Fruit fly (Drosophila melanogaster) whole organism, embryonic: Measurements from ENCODE around the gene CG15543.

Source experiments
- CG10366 ChIP-seq: fragments of 200-800 bp; sonication (Bioruptor generic); IDR thresholded peaks from 2 replicates; pipeline ENCODE4 v1.3.6; 2022; ENCODE audit warnings: missing biosample characterization, missing genetic modification characterization
- CG10959 ChIP-seq: fragments of 200-800 bp; sonication (Bioruptor generic); IDR thresholded peaks from 2 replicates; pipeline ENCODE4 v1.3.6; 2022; ENCODE audit warnings: missing biosample characterization, missing genetic modification characterization
- CG11456 ChIP-seq: fragments of 200-800 bp; sonication (Bioruptor generic); IDR thresholded peaks from 3 replicates; pipeline ENCODE4 v1.3.6; 2022; ENCODE audit warnings: missing biosample characterization, missing genetic modification characterization
- CG11723 ChIP-seq: fragments of 200-800 bp; sonication (Bioruptor generic); optimal IDR thresholded peaks from 2 replicates; lab custom pipeline; 2017; ENCODE audit warnings: missing biosample characterization, mild to moderate bottlenecking, missing genetic modification characterization
- CG12155 ChIP-seq: fragments of 200-800 bp; sonication (Bioruptor generic); optimal IDR thresholded peaks from 3 replicates; lab custom pipeline; 2016; ENCODE audit warnings: missing biosample characterization, missing genetic modification characterization
- CG13894 ChIP-seq: fragments of 200-800 bp; sonication (Bioruptor generic); optimal IDR thresholded peaks from 3 replicates; lab custom pipeline; 2018; ENCODE audit warnings: missing biosample characterization, mild to moderate bottlenecking, missing genetic modification characterization, moderate library complexity
- CG15011 ChIP-seq: fragments of 200-800 bp; sonication (Bioruptor generic); optimal IDR thresholded peaks from 3 replicates; lab custom pipeline; 2018; ENCODE audit warnings: missing biosample characterization, mild to moderate bottlenecking, missing genetic modification characterization
- CG2199 ChIP-seq: fragments of 200-800 bp; sonication (Bioruptor generic); IDR thresholded peaks from 3 replicates; pipeline ENCODE4 v1.3.6; 2022; ENCODE audit warnings: missing biosample characterization, missing genetic modification characterization
- CG34376 ChIP-seq: fragments of 200-800 bp; sonication (Bioruptor generic); optimal IDR thresholded peaks from 2 replicates; lab custom pipeline; 2018; ENCODE audit warnings: missing biosample characterization, mild to moderate bottlenecking, missing genetic modification characterization
- CG4617 ChIP-seq: fragments of 200-800 bp; sonication (Bioruptor generic); optimal IDR thresholded peaks from 3 replicates; lab custom pipeline; 2016; ENCODE audit warnings: missing biosample characterization, missing genetic modification characterization, borderline replicate concordance
- CG7839 ChIP-seq: fragments of 200-800 bp; sonication (Bioruptor generic); optimal IDR thresholded peaks from 3 replicates; lab custom pipeline; 2018; ENCODE audit warnings: missing biosample characterization, mild to moderate bottlenecking, missing genetic modification characterization, moderate library complexity
- Camta ChIP-seq: fragments of 200-800 bp; sonication (Bioruptor generic); optimal IDR thresholded peaks from 2 replicates; lab custom pipeline; 2016; ENCODE audit warnings: missing biosample characterization, missing genetic modification characterization
- D19A ChIP-seq: fragments of 200-800 bp; optimal IDR thresholded peaks from 3 replicates; lab custom pipeline; 2019; ENCODE audit warnings: missing biosample characterization, mild to moderate bottlenecking, missing genetic modification characterization, moderate library complexity
- Dll ChIP-seq: fragments of 200-800 bp; sonication (Bioruptor generic); IDR thresholded peaks from 4 replicates; pipeline ENCODE4 v1.3.6; 2022; ENCODE audit warnings: missing biosample characterization, missing genetic modification characterization; ENCODE audit not compliant: partially characterized antibody
- Doc3 ChIP-seq: fragments of 200-800 bp; sonication (Bioruptor generic); IDR thresholded peaks from 3 replicates; pipeline ENCODE4 v1.3.6; 2022; ENCODE audit warnings: missing biosample characterization, missing genetic modification characterization; ENCODE audit not compliant: partially characterized antibody
- Drgx ChIP-seq: fragments of 200-800 bp; sonication (Bioruptor generic); IDR thresholded peaks from 2 replicates; pipeline ENCODE4 v1.3.6; 2022; ENCODE audit warnings: missing biosample characterization, missing genetic modification characterization
- Gsc ChIP-seq: fragments of 200-800 bp; sonication (Bioruptor generic); IDR thresholded peaks from 2 replicates; pipeline ENCODE4 v1.3.6; 2022; ENCODE audit warnings: missing biosample characterization, missing genetic modification characterization
- Med ChIP-seq: fragments of 200-800 bp; sonication (Bioruptor generic); peaks from one replicate; lab custom pipeline; 2016; ENCODE audit warnings: missing biosample characterization, missing genetic modification characterization, mild to moderate bottlenecking, inconsistent platforms, moderate library complexity
- Meics ChIP-seq: fragments of 200-800 bp; sonication (Bioruptor generic); optimal IDR thresholded peaks from 2 replicates; lab custom pipeline; 2017; ENCODE audit warnings: missing biosample characterization, mild to moderate bottlenecking, missing genetic modification characterization
- Usf ChIP-seq: fragments of 200-800 bp; sonication (Bioruptor generic); optimal IDR thresholded peaks from 2 replicates; lab custom pipeline; 2017; ENCODE audit warnings: missing genotype, missing biosample characterization, missing genetic modification characterization
- ac ChIP-seq: fragments of 200-800 bp; sonication (Bioruptor generic); optimal IDR thresholded peaks from 3 replicates; lab custom pipeline; 2017; ENCODE audit warnings: missing biosample characterization, mild to moderate bottlenecking, missing genetic modification characterization
- crol ChIP-seq: fragments of 200-800 bp; sonication (Bioruptor generic); IDR thresholded peaks from 2 replicates; pipeline ENCODE4 v1.3.6; 2022; ENCODE audit warnings: missing biosample characterization, missing genetic modification characterization
- dmrt11E ChIP-seq: fragments of 200-800 bp; sonication (Bioruptor generic); optimal IDR thresholded peaks from 3 replicates; lab custom pipeline; 2018; ENCODE audit warnings: missing biosample characterization, mild to moderate bottlenecking, missing genetic modification characterization, moderate library complexity
- fd64A ChIP-seq: fragments of 200-800 bp; sonication (Bioruptor generic); optimal IDR thresholded peaks from 3 replicates; lab custom pipeline; 2018; ENCODE audit warnings: missing biosample characterization, mild to moderate bottlenecking, missing genetic modification characterization
- fu2 ChIP-seq: fragments of 200-800 bp; sonication (Bioruptor generic); optimal IDR thresholded peaks from 2 replicates; lab custom pipeline; 2016; ENCODE audit warnings: missing biosample characterization, missing genetic modification characterization
- gfzf ChIP-seq: fragments of 200-800 bp; sonication (Bioruptor generic); optimal IDR thresholded peaks from 2 replicates; lab custom pipeline; 2016; ENCODE audit warnings: missing biosample characterization, mild to moderate bottlenecking, missing genetic modification characterization, moderate library complexity
- lbe ChIP-seq: fragments of 200-800 bp; sonication (Bioruptor generic); optimal IDR thresholded peaks from 2 replicates; lab custom pipeline; 2016; ENCODE audit warnings: missing biosample characterization, mild to moderate bottlenecking, missing genetic modification characterization
- nmo ChIP-seq: fragments of 200-800 bp; sonication (Bioruptor generic); optimal IDR thresholded peaks from 2 replicates; lab custom pipeline; 2018; ENCODE audit warnings: missing biosample characterization, mild to moderate bottlenecking, missing genetic modification characterization, moderate library complexity
- pho ChIP-seq: fragments of 200-800 bp; sonication (Bioruptor generic); optimal IDR thresholded peaks from 2 replicates; lab custom pipeline; 2016; ENCODE audit warnings: missing biosample characterization, missing genetic modification characterization
- pita ChIP-seq: fragments of 200-800 bp; sonication (Bioruptor generic); optimal IDR thresholded peaks from 2 replicates; lab custom pipeline; 2017; ENCODE audit warnings: missing biosample characterization, mild to moderate bottlenecking, missing genetic modification characterization
- pros ChIP-seq: fragments of 200-800 bp; sonication (Bioruptor generic); optimal IDR thresholded peaks from 3 replicates; lab custom pipeline; 2019; ENCODE audit warnings: missing biosample characterization, mild to moderate bottlenecking, missing genetic modification characterization, moderate library complexity
- row ChIP-seq: fragments of 200-800 bp; sonication (Bioruptor generic); IDR thresholded peaks from 3 replicates; pipeline ENCODE4 v1.3.6; 2022; ENCODE audit warnings: missing biosample characterization, missing genetic modification characterization
- sd ChIP-seq: fragments of 200-800 bp; sonication (Bioruptor generic); optimal IDR thresholded peaks from 3 replicates; lab custom pipeline; 2018; ENCODE audit warnings: missing biosample characterization, mild to moderate bottlenecking, missing genetic modification characterization, moderate library complexity
- sima ChIP-seq: fragments of 200-800 bp; sonication (Bioruptor generic); optimal IDR thresholded peaks from 2 replicates; lab custom pipeline; 2016; ENCODE audit warnings: missing biosample characterization, missing genetic modification characterization
- sug ChIP-seq: fragments of 200-800 bp; optimal IDR thresholded peaks from 2 replicates; lab custom pipeline; 2019; ENCODE audit warnings: missing biosample characterization, mild to moderate bottlenecking, missing genetic modification characterization, moderate library complexity
- twi ChIP-seq: fragments of 200-800 bp; optimal IDR thresholded peaks from 2 replicates; lab custom pipeline; 2019; ENCODE audit warnings: missing biosample characterization, mild to moderate bottlenecking, missing genetic modification characterization, moderate library complexity
- wor ChIP-seq: fragments of 200-800 bp; sonication (Bioruptor generic); IDR thresholded peaks from 2 replicates; pipeline ENCODE4 v1.3.6; 2022; ENCODE audit warnings: missing biosample characterization, missing genetic modification characterization
- yki ChIP-seq: fragments of >200 bp; optimal IDR thresholded peaks from 3 replicates; lab custom pipeline; 2018
- z ChIP-seq: fragments of 200-800 bp; sonication (Bioruptor generic); IDR thresholded peaks from 3 replicates; pipeline ENCODE4 v1.3.6; 2022; ENCODE audit warnings: missing biosample characterization, missing genetic modification characterization

The CG15543 gene

DNA sequence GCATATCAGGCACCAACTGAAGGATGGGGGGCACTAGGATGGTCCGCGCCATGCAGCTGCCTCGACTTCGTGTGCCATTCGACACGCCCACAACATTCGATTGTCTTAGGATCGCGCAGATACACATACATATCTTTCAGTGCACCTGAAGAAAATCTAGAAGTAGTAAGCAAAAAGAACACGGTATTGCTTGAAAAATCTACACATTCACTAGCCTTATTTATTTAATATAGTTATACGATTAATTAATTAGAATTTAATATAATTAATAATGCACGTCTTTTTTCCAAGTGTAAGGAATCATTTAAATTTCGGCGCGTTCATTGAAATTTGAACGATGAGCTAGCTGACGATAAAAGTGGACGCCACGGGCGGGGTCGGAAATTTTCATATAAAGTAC, 8.1 kb upstream of the CG15543 start (continued):
- TF ChIP-seq CG11456 (GFP tag; lab: Robert Waterston, UW) (no peak), Drgx (no peak), nmo (GFP tag; lab: Kevin White, UChicago) (peak; percentile 68), CG10366 (GFP tag; lab: Robert Waterston, UW) (peak; percentile 32; the same call in 1 of the 2 replicates), CG7839 (tag; lab: Kevin White, UChicago) (peak; percentile 55), CG10959 (GFP tag; lab: Robert Waterston, UW) (peak; percentile 31; the same call in 1 of the 2 replicates)

DNA sequence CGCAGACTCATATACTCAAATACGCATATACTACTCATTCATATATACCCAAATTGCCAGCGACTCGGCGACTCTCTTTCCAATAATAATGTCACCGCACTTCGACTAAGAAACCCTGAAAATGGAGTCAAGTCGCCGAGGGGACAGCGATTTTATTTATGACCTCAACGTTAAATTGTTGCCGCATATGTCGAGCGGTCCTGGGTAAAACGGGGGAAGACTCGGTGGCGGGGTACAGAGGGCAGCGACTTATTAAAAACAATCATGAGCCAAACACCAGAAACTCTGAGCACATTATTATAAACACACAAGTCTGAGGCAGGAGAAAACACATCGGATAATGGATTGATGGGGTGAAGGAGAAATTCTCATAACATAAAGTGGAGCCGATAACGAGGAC, 7.6 kb upstream of the CG15543 start:
- no peak for TF ChIP-seq gfzf (GFP tag; lab: Kevin White, UChicago)
- TF ChIP-seq z (GFP tag; lab: Robert Waterston, UW) = no peak
- no peak for TF ChIP-seq CG13894 (tag; lab: Kevin White, UChicago)
- peak; percentile 52 for TF ChIP-seq twi (tag; lab: Kevin White, UChicago)
- TF ChIP-seq pros (GFP tag; lab: Kevin White, UChicago) = peak; percentile 19
- TF ChIP-seq CG2199 (GFP tag; lab: Robert Waterston, UW) = 0 out of 3 replicates have a peak, but pooled peaks have one; percentile 35
- TF ChIP-seq crol (GFP tag; lab: Robert Waterston, UW) = peak; percentile 65; the same call in 1 of the 2 replicates
- TF ChIP-seq, all 482 proteins: peak for 4

DNA sequence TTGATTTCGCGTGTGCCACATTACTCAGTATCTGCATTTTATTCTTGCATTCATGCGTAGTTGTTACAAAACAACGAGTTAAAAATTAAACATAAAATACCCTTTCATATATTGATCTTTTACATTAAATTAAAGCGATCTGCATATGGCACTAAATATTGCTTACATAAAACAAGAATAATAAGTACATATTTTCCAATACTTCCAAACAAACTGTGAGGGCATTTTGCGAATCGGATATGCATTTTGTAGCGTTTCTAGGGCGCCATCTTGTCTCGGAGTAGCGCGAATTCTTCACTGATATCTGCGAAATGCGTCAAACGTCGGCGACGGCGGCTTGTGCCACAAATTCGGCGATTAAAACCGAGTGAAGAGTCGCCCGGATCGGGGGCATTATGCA, 1.3 kb upstream of the CG15543 start:
- TF ChIP-seq Camta (GFP tag; lab: Kevin White, UChicago) (no peak), lbe (GFP tag; lab: Kevin White, UChicago) (no peak), dmrt11E (tag; lab: Kevin White, UChicago) (no peak), pita (GFP tag; lab: Kevin White, UChicago) (no peak), Doc3 (GFP tag; lab: Robert Waterston, UW) (no peak), fu2 (GFP tag; lab: Kevin White, UChicago) (no peak), Dll (GFP tag; lab: Robert Waterston, UW) (no peak), wor (no peak), CG15011 (GFP tag; lab: Kevin White, UChicago) (no peak), Usf (GFP tag; lab: Kevin White, UChicago) (no peak), CG11723 (no peak), yki (no peak), Meics (GFP tag; lab: Kevin White, UChicago) (no peak), sima (GFP tag; lab: Kevin White, UChicago) (no peak), ac (GFP tag; lab: Kevin White, UChicago) (no peak), Gsc (GFP tag; lab: Robert Waterston, UW) (no peak), fd64A (GFP tag; lab: Kevin White, UChicago) (no peak), sd (tag; lab: Kevin White, UChicago) (no peak), CG4617 (GFP tag; lab: Kevin White, UChicago) (no peak)

DNA sequence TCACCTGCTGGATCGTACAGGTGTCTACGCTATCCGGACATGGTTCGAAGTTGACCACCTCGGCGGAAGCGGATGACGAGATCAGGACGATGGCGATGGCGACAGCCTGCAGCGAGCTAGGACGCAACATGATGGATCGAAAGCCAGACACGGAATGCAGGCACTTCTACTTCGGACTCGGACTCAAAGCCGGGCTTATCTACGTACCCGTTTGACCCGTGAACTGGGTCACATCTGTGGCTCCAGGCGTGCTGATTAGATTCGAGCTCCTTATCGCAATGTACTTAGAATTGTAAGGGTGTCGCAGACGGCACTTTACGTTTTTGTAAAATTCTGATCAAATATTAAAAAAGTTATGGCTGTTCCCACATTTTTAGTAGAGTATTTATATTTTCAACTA, 2.4 kb downstream of the CG15543 start, which contains the start of gene Npc2g:
Npc2g (minus strand) TSS at position 160 of the 400 bp plus-strand sequence.
- TF ChIP-seq Med (GFP tag; lab: Kevin White, UChicago) (peak; percentile 8), D19A (peak; percentile 79), pho (GFP tag; lab: Kevin White, UChicago) (no peak), CG12155 (GFP tag; lab: Kevin White, UChicago) (no peak), CG34376 (GFP tag; lab: Kevin White, UChicago) (peak; percentile 2), sug (tag; lab: Kevin White, UChicago) (peak; percentile 9), row (GFP tag; lab: Robert Waterston, UW) (peak; percentile 28; the same call in 1 of the 3 replicates)
